Fruit fly (Drosophila melanogaster): ENCODE measurements around the gene Ravus.

Ravus gene

DNA sequence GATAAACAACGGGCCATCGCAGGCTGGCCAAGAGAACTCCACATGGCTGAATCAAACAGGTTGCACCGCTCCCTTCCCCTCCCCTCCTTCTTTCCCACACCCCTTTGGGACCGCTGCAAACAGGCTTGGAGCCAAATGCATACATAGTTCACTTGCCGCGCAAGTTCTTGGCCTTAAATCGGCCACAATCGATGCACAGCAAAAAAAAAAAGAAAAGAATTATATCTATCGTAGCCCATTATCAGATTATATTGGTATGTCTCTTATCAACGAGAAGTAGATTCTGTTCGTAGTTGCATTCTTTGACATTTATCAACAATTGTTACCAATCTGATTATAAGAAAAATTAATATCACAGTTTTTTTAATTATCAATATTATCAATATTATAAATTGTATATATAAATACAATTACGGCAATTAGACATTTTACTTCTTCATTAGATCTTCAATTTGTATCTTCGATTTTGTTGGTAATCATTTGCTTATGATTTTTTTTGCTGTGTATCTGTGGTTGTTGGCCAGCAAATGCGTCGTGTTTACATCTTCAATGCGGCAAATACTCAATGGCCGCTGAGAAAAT, 41.5 kb upstream of the Ravus start (continued):
- peak; percentile 72 for TF ChIP-seq CG2678 (tag; optimal IDR thresholded peaks at IDR 0.05)
- TF ChIP-seq cato (GFP tag; optimal IDR thresholded peaks at IDR 0.05; ENCODE audit: borderline replicate concordance), result no peak
- TF ChIP-seq CG17359 (tag; optimal IDR thresholded peaks at IDR 0.05), result peak; percentile 20
- TF ChIP-seq eyg (GFP tag; optimal IDR thresholded peaks at IDR 0.05), result no peak
- TF ChIP-seq hkb (optimal IDR thresholded peaks at IDR 0.05), result no peak
- 0 out of 2 replicates have a peak, but pooled peaks have one; percentile 8 for TF ChIP-seq hkb (GFP tag; IDR thresholded peaks at IDR 0.05)
- peak; percentile 60 for TF ChIP-seq CG33557 (GFP tag; optimal IDR thresholded peaks at IDR 0.05)
- TF ChIP-seq Sry-β (GFP tag; optimal IDR thresholded peaks at IDR 0.05), result peak; percentile 21
- TF ChIP-seq CG4360 (GFP tag; IDR thresholded peaks at IDR 0.05), result no peak
- TF ChIP-seq CG12744 (GFP tag; optimal IDR thresholded peaks at IDR 0.05), result no peak
- peak; percentile 19 for TF ChIP-seq CG15269 (tag; optimal IDR thresholded peaks at IDR 0.05)
- TF ChIP-seq corto (GFP tag; optimal IDR thresholded peaks at IDR 0.05), result peak; percentile 17
- TF ChIP-seq nmo (GFP tag; optimal IDR thresholded peaks at IDR 0.05), result peak; percentile 77
- TF ChIP-seq fd64A (GFP tag; optimal IDR thresholded peaks at IDR 0.05), result no peak
- TF ChIP-seq CG31224 (GFP tag; IDR thresholded peaks at IDR 0.05), result no peak
- peak; percentile 9 for TF ChIP-seq CG5245 (GFP tag; optimal IDR thresholded peaks at IDR 0.05)
- TF ChIP-seq seq (GFP tag; IDR thresholded peaks at IDR 0.05), result 0 out of 2 replicates have a peak, but pooled peaks have one; percentile 26
- TF ChIP-seq CG10267 (tag; optimal IDR thresholded peaks at IDR 0.05), result peak; percentile 65
- no peak for TF ChIP-seq H2.0 (GFP tag; IDR thresholded peaks at IDR 0.05)
- no peak for TF ChIP-seq Gug (GFP tag; IDR thresholded peaks at IDR 0.05)
- peak; percentile 48 for TF ChIP-seq CG9437 (GFP tag; optimal IDR thresholded peaks at IDR 0.05)
- peak; percentile 53 for TF ChIP-seq Oli (tag; optimal IDR thresholded peaks at IDR 0.05)
- peak in 1 of 3 experiments; percentile 90 for TF ChIP-seq lola (GFP tag; optimal IDR thresholded peaks at IDR 0.05)
- TF ChIP-seq CG16815 (GFP tag; optimal IDR thresholded peaks at IDR 0.05), result peak; percentile 23
- TF ChIP-seq CG8290 (GFP tag; optimal IDR thresholded peaks at IDR 0.05), result no peak
- no peak for TF ChIP-seq CG8290 (tag; optimal IDR thresholded peaks at IDR 0.05)
- no peak for TF ChIP-seq gcm2 (GFP tag; optimal IDR thresholded peaks at IDR 0.05)
- peak; percentile 32; the same call in 1 of the 3 replicates for TF ChIP-seq zfh1 (GFP tag; IDR thresholded peaks at IDR 0.05)
- peak; percentile 13; the same call in 1 of the 2 replicates for TF ChIP-seq CG32767 (GFP tag; IDR thresholded peaks at IDR 0.05)
- peak; percentile 84 for TF ChIP-seq CG2712 (tag; optimal IDR thresholded peaks at IDR 0.05)
- peak; percentile 62 for TF ChIP-seq grau (tag; optimal IDR thresholded peaks at IDR 0.05)
- peak; percentile 70 for TF ChIP-seq Sox100B (GFP tag; optimal IDR thresholded peaks at IDR 0.05)
- peak; percentile 22 for TF ChIP-seq CG12659 (GFP tag; optimal IDR thresholded peaks at IDR 0.05)
- TF ChIP-seq tap (tag; optimal IDR thresholded peaks at IDR 0.05), result peak; percentile 27
- TF ChIP-seq CG15601 (tag; optimal IDR thresholded peaks at IDR 0.05), result peak; percentile 78
- no peak for TF ChIP-seq Vsx1 (GFP tag; optimal IDR thresholded peaks at IDR 0.05)
- TF ChIP-seq sc (optimal IDR thresholded peaks at IDR 0.05), result no peak
- peak; percentile 61 for TF ChIP-seq sc (GFP tag; optimal IDR thresholded peaks at IDR 0.05)
- peak; percentile 33 for TF ChIP-seq CG10209 (GFP tag; optimal IDR thresholded peaks at IDR 0.05)
- peak; percentile 70 for TF ChIP-seq crol (GFP tag; IDR thresholded peaks at IDR 0.05)
- TF ChIP-seq CG5180 (GFP tag; optimal IDR thresholded peaks at IDR 0.05), result peak; percentile 22
- peak; percentile 20; the same call in 1 of the 2 replicates for TF ChIP-seq lmd (GFP tag; IDR thresholded peaks at IDR 0.05)
- no peak for TF ChIP-seq stc (GFP tag; IDR thresholded peaks at IDR 0.05)
- TF ChIP-seq CG11456 (GFP tag; IDR thresholded peaks at IDR 0.05), result 0 out of 3 replicates have a peak, but pooled peaks have one; percentile 58
- no peak for TF ChIP-seq sob (GFP tag; IDR thresholded peaks at IDR 0.05)
- no peak for TF ChIP-seq CG34422 (GFP tag; IDR thresholded peaks at IDR 0.05)
- TF ChIP-seq CG4424 (GFP tag; optimal IDR thresholded peaks at IDR 0.05), result peak; percentile 69
- TF ChIP-seq CG6272 (GFP tag; IDR thresholded peaks at IDR 0.05), result no peak
- no peak for TF ChIP-seq Nf-YC (tag; optimal IDR thresholded peaks at IDR 0.05)
- peak; percentile 14 for TF ChIP-seq CG18619 (GFP tag; optimal IDR thresholded peaks at IDR 0.05)
